Fruit fly (Drosophila melanogaster) whole organism, larva: ENCODE results near the gene CG42633.

Source experiments
- noc ChIP-seq: fragments of 200-800 bp; sonication (Bioruptor generic); optimal IDR thresholded peaks from 3 replicates; lab custom pipeline; 2019; ENCODE audit warnings: missing biosample characterization, mild to moderate bottlenecking, missing genetic modification characterization, moderate library complexity

Gene CG42633

dm6 chr3R:10761980-10762379 lies 20.1 kb downstream of the CG42633 start:
- TF ChIP-seq noc: no peak

DNA sequence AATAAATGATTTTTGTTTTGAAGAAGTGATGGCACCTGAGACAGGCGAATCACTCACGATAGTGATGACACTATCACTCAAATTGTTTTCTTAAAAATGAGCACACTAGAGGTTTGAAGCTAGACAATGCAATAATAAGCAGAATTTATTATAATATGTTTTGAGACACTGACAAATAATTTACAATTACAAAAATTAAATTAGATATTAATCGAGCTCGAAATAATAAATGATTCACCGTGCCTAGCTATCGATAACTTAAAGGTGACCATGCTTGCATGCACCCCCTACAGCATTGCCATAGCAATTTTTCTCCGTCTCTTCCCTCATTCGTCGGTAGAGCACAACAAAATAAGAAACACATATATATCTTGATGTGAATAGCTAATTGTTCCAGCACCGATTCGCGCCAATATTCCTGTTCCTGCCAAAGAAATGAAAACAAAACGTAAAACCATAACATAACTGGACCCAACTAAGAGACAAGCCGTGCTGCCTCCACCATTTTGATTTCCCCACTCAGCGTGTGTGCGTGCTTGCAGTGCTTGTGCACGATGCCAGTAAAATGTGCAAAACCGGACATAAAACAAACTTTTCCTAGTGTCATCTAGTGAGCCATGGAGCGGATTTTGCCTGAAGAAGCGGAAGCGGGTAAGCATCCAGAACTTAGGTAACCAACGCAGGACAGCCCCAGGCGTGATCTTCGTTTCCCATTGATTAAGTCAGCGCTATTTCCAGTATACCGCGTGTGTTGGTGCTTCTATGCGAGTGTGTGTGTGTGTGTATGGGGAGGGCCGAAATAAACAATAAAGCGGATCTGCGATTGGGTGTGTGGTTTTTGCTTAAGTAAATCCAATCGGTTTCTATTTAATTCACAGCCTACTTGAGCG lies 20.9 kb downstream of the CG42633 start, which contains the start of the genes MED7 and Cap-H2:
TSS of gene MED7 (minus strand) at position 67 of the 890 bp plus-strand sequence.
TSS of gene Cap-H2 (plus strand) at position 345 of the 890 bp plus-strand sequence.
- TF ChIP-seq noc: peak; percentile 54

DNA sequence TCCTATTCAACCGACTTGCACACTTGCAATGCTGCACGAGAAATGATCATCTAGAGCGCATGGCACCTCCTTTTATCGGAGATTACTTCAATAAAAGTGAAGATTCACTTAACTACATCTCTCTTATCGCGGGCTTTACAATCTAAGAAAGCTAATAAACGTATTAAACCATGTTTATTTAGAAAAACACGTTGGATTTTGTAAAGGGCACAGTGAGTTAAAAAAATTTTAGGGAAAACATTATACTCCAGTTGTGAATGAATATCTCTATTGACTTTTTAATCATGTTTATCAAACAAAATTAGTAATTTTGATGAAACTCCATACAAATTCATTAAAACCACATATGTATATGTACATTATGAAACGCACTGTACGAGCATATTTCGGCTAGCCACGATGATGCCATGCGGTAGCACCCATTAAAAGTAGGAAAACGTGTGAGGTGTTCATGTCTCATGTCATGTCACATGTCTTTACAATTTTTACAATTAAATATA lies 22.7 kb downstream of the CG42633 start, which contains the start of gene CG31272:
TSS of gene CG31272 (minus strand) at position 51 of the 500 bp plus-strand sequence.
- TF ChIP-seq noc: no peak

DNA sequence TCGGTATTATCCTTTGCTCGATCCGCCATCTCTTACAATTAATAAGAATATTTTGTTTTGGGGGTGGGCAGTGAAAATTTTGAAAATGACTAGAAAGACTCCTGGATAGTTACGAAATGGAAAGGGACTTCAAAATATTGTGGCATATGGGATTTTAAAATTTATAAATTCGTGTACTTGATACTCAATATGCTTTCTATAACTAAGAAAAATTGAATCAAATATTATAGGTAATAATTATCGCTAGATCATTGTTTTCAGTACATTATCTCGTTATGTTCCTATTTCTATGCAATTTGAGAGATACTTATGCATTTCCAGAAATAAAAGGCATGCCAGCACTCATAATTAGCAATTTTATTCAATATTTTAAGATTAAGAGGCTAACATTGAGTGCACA lies 26.5 kb downstream of the CG42633 start, which contains the start of gene CG14691:
TSS of gene CG14691 (minus strand) at position 101 of the 400 bp plus-strand sequence.
- TF ChIP-seq noc: no peak

dm6 chr3R:10751061-10751460 lies 31.0 kb downstream of the CG42633 start, which contains the start of gene TkR86C:
TkR86C (minus strand) TSS chr3R:10751228.
- TF ChIP-seq noc: no peak

dm6 chr3R:10747650-10748049 lies 34.4 kb downstream of the CG42633 start:
- no peak for TF ChIP-seq noc

dm6 chr3R:10735857-10736256 lies 46.2 kb downstream of the CG42633 start, which contains the start of gene tomboy20:
tomboy20 (minus strand) TSS chr3R:10735957.
- no peak for TF ChIP-seq noc
